Fruit fly (Drosophila melanogaster) whole organism, embryonic: ENCODE results near the gene wit.
A peak's percentile ranks its signal among the peaks of the same experiment; 100 is the strongest.

Source experiments
- Abd-B ChIP-seq: fragments of 200-800 bp; sonication (Bioruptor generic); optimal IDR thresholded peaks from 2 replicates; lab custom pipeline; 2018; ENCODE audit warnings: missing biosample characterization, mild to moderate bottlenecking, missing genetic modification characterization, moderate library complexity
- Asciz ChIP-seq: fragments of 200-800 bp; sonication (Bioruptor generic); optimal IDR thresholded peaks from 2 replicates; lab custom pipeline; 2017; ENCODE audit warnings: missing biosample characterization, mild to moderate bottlenecking, missing genetic modification characterization, missing genetic modification reagents
- BtbVII ChIP-seq: fragments of 200-800 bp; sonication (Bioruptor generic); optimal IDR thresholded peaks from 3 replicates; lab custom pipeline; 2017; ENCODE audit warnings: missing biosample characterization, mild to moderate bottlenecking, missing genetic modification characterization
- CG1024 ChIP-seq: fragments of 200-800 bp; sonication (Bioruptor generic); IDR thresholded peaks from 2 replicates; pipeline ENCODE4 v1.3.6; 2022; ENCODE audit warnings: missing biosample characterization, missing genetic modification characterization
- CG10565 ChIP-seq: fragments of 200-800 bp; sonication (Bioruptor generic); optimal IDR thresholded peaks from 3 replicates; lab custom pipeline; 2016; ENCODE audit warnings: missing biosample characterization, mild to moderate bottlenecking, missing genetic modification characterization
- CG12219 ChIP-seq: fragments of 200-800 bp; sonication (Bioruptor generic); optimal IDR thresholded peaks from 3 replicates; lab custom pipeline; 2018; ENCODE audit warnings: missing biosample characterization, mild to moderate bottlenecking, missing genetic modification characterization
- CG15479 ChIP-seq: fragments of 200-800 bp; sonication (Bioruptor generic); optimal IDR thresholded peaks from 3 replicates; lab custom pipeline; 2019; ENCODE audit warnings: missing biosample characterization, mild to moderate bottlenecking, missing genetic modification characterization, moderate library complexity
- CG18011 ChIP-seq: fragments of 200-800 bp; sonication (Bioruptor generic); optimal IDR thresholded peaks from 2 replicates; lab custom pipeline; 2017; ENCODE audit warnings: missing biosample characterization, missing genetic modification characterization, mild to moderate bottlenecking, moderate library complexity, missing genotype
- CG30020 ChIP-seq: fragments of 200-800 bp; optimal IDR thresholded peaks from 2 replicates; lab custom pipeline; 2019; ENCODE audit warnings: missing biosample characterization, mild to moderate bottlenecking, missing genetic modification characterization, moderate library complexity
- CG3163 ChIP-seq: fragments of 200-800 bp; sonication (Bioruptor generic); optimal IDR thresholded peaks from 3 replicates; lab custom pipeline; 2016; ENCODE audit warnings: missing biosample characterization, missing genetic modification characterization
- CG4617 ChIP-seq: fragments of 200-800 bp; sonication (Bioruptor generic); optimal IDR thresholded peaks from 3 replicates; lab custom pipeline; 2016; ENCODE audit warnings: missing biosample characterization, missing genetic modification characterization, borderline replicate concordance
- CG5245 ChIP-seq: fragments of 200-800 bp; sonication (Bioruptor generic); optimal IDR thresholded peaks from 3 replicates; lab custom pipeline; 2016; ENCODE audit warnings: missing biosample characterization, missing genetic modification characterization
- CG8765 ChIP-seq: fragments of 200-800 bp; sonication (Bioruptor generic); IDR thresholded peaks from 2 replicates; pipeline ENCODE4 v1.3.6; 2022; ENCODE audit warnings: missing biosample characterization, missing genetic modification characterization
- CG9437 ChIP-seq: fragments of 200-800 bp; sonication (Bioruptor generic); optimal IDR thresholded peaks from 2 replicates; lab custom pipeline; 2018; ENCODE audit warnings: missing biosample characterization, mild to moderate bottlenecking, missing genetic modification characterization
- CHES-1-like ChIP-seq: fragments of 200-800 bp; sonication (Bioruptor generic); optimal IDR thresholded peaks from 2 replicates; lab custom pipeline; 2016; ENCODE audit warnings: missing biosample characterization, missing genetic modification characterization
- CTCF ChIP-seq: fragments of 200-800 bp; sonication (Bioruptor generic); optimal IDR thresholded peaks from 2 replicates; lab custom pipeline; 2017; ENCODE audit warnings: missing biosample characterization, mild to moderate bottlenecking, missing genetic modification characterization, moderate library complexity
- HLHmδ ChIP-seq: fragments of 200-800 bp; sonication (Bioruptor generic); optimal IDR thresholded peaks from 2 replicates; lab custom pipeline; 2018; ENCODE audit warnings: missing biosample characterization, mild to moderate bottlenecking, missing genetic modification characterization, moderate library complexity
- Hmx ChIP-seq: fragments of 200-800 bp; sonication (Bioruptor generic); optimal IDR thresholded peaks from 2 replicates; lab custom pipeline; 2016; ENCODE audit warnings: missing biosample characterization, missing genetic modification characterization
- Hr78 ChIP-seq, 2 experiments: fragments of 200-800 bp in 1 of 2; fragments of >200 bp in 1 of 2; sonication (Bioruptor generic) in 1 of 2; optimal IDR thresholded peaks; 2 replicates each; lab custom pipeline; 2017 to 2019; ENCODE audit warnings: missing biosample characterization in 2 of 2, missing genetic modification characterization in 2 of 2, mild to moderate bottlenecking in 1 of 2, moderate library complexity in 1 of 2
- Jarid2 ChIP-seq: fragments of 200-800 bp; sonication (Bioruptor generic); optimal IDR thresholded peaks from 3 replicates; lab custom pipeline; 2017; ENCODE audit warnings: mild to moderate bottlenecking, missing biosample characterization, missing genetic modification reagents, missing genetic modification characterization
- Mes4 ChIP-seq: fragments of 200-800 bp; sonication (Bioruptor generic); optimal IDR thresholded peaks from 2 replicates; lab custom pipeline; 2016; ENCODE audit warnings: missing biosample characterization, missing genetic modification characterization
- Oaz ChIP-seq: fragments of 200-800 bp; sonication (Bioruptor generic); IDR thresholded peaks from 2 replicates; pipeline ENCODE4 v1.3.6; 2022; ENCODE audit warnings: missing biosample characterization, missing genetic modification characterization
- Side ChIP-seq: fragments of 200-800 bp; sonication (Bioruptor generic); optimal IDR thresholded peaks from 2 replicates; lab custom pipeline; 2016; ENCODE audit warnings: missing biosample characterization, missing genetic modification characterization
- Spps ChIP-seq: fragments of 200-800 bp; sonication (Bioruptor generic); optimal IDR thresholded peaks from 2 replicates; lab custom pipeline; 2018; ENCODE audit warnings: missing biosample characterization, mild to moderate bottlenecking, missing genetic modification characterization
- Vsx1 ChIP-seq: fragments of 200-800 bp; sonication (Bioruptor generic); optimal IDR thresholded peaks from 2 replicates; lab custom pipeline; 2017; ENCODE audit warnings: missing biosample characterization, mild to moderate bottlenecking, missing genetic modification characterization, missing genetic modification reagents
- YL-1 ChIP-seq: fragments of 200-800 bp; sonication (Bioruptor generic); optimal IDR thresholded peaks from 3 replicates; lab custom pipeline; 2017; ENCODE audit warnings: missing biosample characterization, mild to moderate bottlenecking, missing genetic modification characterization
- aop ChIP-seq: fragments of 200-800 bp; sonication (Bioruptor generic); IDR thresholded peaks from 2 replicates; pipeline ENCODE4 v1.3.6; 2022; ENCODE audit warnings: missing biosample characterization, missing genetic modification characterization
- bab2 ChIP-seq: fragments of 200-800 bp; sonication (Bioruptor generic); optimal IDR thresholded peaks from 2 replicates; lab custom pipeline; 2016; ENCODE audit warnings: missing biosample characterization, missing genetic modification characterization
- bcd ChIP-seq: fragments of 200-800 bp; sonication (Bioruptor generic); optimal IDR thresholded peaks from 2 replicates; lab custom pipeline; 2017; ENCODE audit warnings: missing biosample characterization, mild to moderate bottlenecking, missing genetic modification characterization
- cas ChIP-seq: fragments of 200-800 bp; sonication (Bioruptor generic); IDR thresholded peaks from 2 replicates; pipeline ENCODE4 v1.3.6; 2022; ENCODE audit warnings: missing biosample characterization, missing genetic modification characterization
- cato ChIP-seq: fragments of 200-800 bp; sonication (Bioruptor generic); optimal IDR thresholded peaks from 2 replicates; lab custom pipeline; 2016; ENCODE audit warnings: missing biosample characterization, missing genetic modification characterization, borderline replicate concordance
- chn ChIP-seq: fragments of 200-800 bp; sonication (Bioruptor generic); optimal IDR thresholded peaks from 2 replicates; lab custom pipeline; 2016; ENCODE audit warnings: missing biosample characterization, missing genetic modification characterization
- dimm ChIP-seq: fragments of 200-800 bp; sonication (Bioruptor generic); IDR thresholded peaks from 2 replicates; pipeline ENCODE4 v1.3.6; 2022; ENCODE audit warnings: missing biosample characterization, missing genetic modification characterization
- dm ChIP-seq: fragments of 200-800 bp; sonication (Bioruptor generic); optimal IDR thresholded peaks from 3 replicates; lab custom pipeline; 2016; ENCODE audit warnings: missing biosample characterization, missing genetic modification characterization
- ems ChIP-seq: fragments of 200-800 bp; sonication (Bioruptor generic); optimal IDR thresholded peaks from 3 replicates; lab custom pipeline; 2016; ENCODE audit warnings: missing biosample characterization, missing genetic modification characterization
- eve ChIP-seq, 2 experiments: fragments of >200 bp; optimal IDR thresholded peaks; 2 replicates each; lab custom pipeline; 2017; ENCODE audit warnings: missing biosample characterization in 2 of 2, missing genetic modification characterization in 2 of 2
- gsb-n ChIP-seq: fragments of 200-800 bp; sonication (Bioruptor generic); optimal IDR thresholded peaks from 3 replicates; lab custom pipeline; 2018; ENCODE audit warnings: missing biosample characterization, mild to moderate bottlenecking, missing genetic modification characterization
- gt ChIP-seq: fragments of 200-800 bp; sonication (Bioruptor generic); IDR thresholded peaks from 2 replicates; pipeline ENCODE4 v1.3.6; 2022; ENCODE audit warnings: missing biosample characterization, missing genetic modification characterization
- lmd ChIP-seq: fragments of 200-800 bp; sonication (Bioruptor generic); IDR thresholded peaks from 2 replicates; pipeline ENCODE4 v1.3.6; 2022; ENCODE audit warnings: missing biosample characterization, missing genetic modification characterization
- nom ChIP-seq: fragments of 200-800 bp; sonication (Bioruptor generic); optimal IDR thresholded peaks from 2 replicates; lab custom pipeline; 2017; ENCODE audit warnings: missing biosample characterization, missing genetic modification characterization, mild to moderate bottlenecking, moderate library complexity, missing genetic modification reagents
- odd ChIP-seq: fragments of 200-800 bp; sonication (Bioruptor generic); optimal IDR thresholded peaks from 2 replicates; lab custom pipeline; 2017; ENCODE audit warnings: missing biosample characterization, mild to moderate bottlenecking, missing genetic modification characterization
- pb ChIP-seq: fragments of 200-800 bp; sonication (Bioruptor generic); optimal IDR thresholded peaks from 3 replicates; lab custom pipeline; 2016; ENCODE audit warnings: missing biosample characterization, missing genetic modification characterization
- pros ChIP-seq: fragments of 200-800 bp; sonication (Bioruptor generic); optimal IDR thresholded peaks from 3 replicates; lab custom pipeline; 2019; ENCODE audit warnings: missing biosample characterization, mild to moderate bottlenecking, missing genetic modification characterization, moderate library complexity
- ranshi ChIP-seq: fragments of 200-800 bp; sonication (Bioruptor generic); IDR thresholded peaks from 2 replicates; pipeline ENCODE4 v1.3.6; 2022; ENCODE audit warnings: missing biosample characterization, missing genetic modification characterization
- sd ChIP-seq: fragments of 200-800 bp; sonication (Bioruptor generic); optimal IDR thresholded peaks from 3 replicates; lab custom pipeline; 2018; ENCODE audit warnings: missing biosample characterization, mild to moderate bottlenecking, missing genetic modification characterization, moderate library complexity
- sob ChIP-seq: fragments of 200-800 bp; sonication (Bioruptor generic); IDR thresholded peaks from 2 replicates; pipeline ENCODE4 v1.3.6; 2022; ENCODE audit warnings: missing biosample characterization, missing genetic modification characterization
- tio ChIP-seq: fragments of 200-800 bp; sonication (Bioruptor generic); optimal IDR thresholded peaks from 2 replicates; lab custom pipeline; 2017; ENCODE audit warnings: missing biosample characterization, missing genetic modification characterization, inconsistent platforms
- trh ChIP-seq: fragments of 200-800 bp; sonication (Bioruptor generic); optimal IDR thresholded peaks from 2 replicates; lab custom pipeline; 2016; ENCODE audit warnings: missing biosample characterization, missing genetic modification characterization
- vvl ChIP-seq: fragments of 200-800 bp; sonication (Bioruptor generic); IDR thresholded peaks from 2 replicates; pipeline ENCODE4 v1.3.6; 2022; ENCODE audit warnings: missing biosample characterization, missing genetic modification characterization
- zf30C ChIP-seq: fragments of 200-800 bp; sonication (Bioruptor generic); optimal IDR thresholded peaks from 3 replicates; lab custom pipeline; 2018; ENCODE audit warnings: missing biosample characterization, mild to moderate bottlenecking, missing genetic modification characterization

Gene wit

DNA sequence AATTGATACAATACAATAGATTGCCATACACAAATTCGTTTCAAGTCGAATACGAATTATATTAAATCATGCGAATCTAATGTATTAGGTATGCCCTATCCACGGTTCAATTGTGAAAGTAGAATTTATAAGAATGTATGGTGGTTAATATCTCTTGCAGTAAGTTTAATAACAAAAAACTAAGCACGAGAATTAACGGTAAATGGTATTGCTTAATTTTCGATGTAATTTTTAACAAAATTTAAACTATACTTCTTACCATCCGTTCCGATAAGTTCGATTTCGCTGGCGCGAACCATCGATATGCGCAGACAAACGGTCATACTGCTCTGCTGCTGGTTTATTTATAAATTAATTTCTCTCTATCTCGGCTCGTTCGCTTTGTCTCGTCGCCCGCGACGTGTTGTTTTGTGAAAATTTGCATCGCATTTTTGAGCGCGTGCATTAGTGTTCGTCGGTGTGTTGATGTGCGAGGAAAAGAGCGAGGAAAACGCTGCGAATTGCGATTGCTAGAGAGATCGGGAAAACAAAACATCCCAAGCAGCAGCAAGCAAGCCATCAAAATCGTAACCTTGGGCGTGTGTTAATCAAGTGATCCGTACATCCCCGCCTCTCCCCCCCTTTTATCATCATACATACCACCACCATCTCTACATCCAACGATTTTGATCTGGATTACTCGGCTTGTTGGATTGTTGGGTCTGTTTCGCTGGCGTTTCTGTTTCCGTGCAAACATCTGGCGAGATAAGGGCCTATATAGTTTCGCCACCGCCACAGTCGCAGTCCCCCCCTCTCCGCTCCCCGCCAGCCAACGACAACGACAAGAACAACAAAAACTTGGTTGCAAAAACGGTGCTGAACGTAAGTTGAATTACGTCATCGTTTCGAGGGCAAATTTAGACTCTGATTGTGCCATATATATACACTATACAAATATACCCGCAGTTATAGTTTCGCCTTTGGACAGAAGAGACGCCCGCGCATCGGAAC, 32.0 kb upstream of the wit start, which contains the start of gene Fit1 (continued):
- TF ChIP-seq trh (GFP tag; lab: Kevin White, UChicago) (no peak), bab2 (GFP tag; lab: Kevin White, UChicago) (no peak), CG10565 (no peak), CTCF (GFP tag; lab: Kevin White, UChicago) (no peak), ems (GFP tag; lab: Kevin White, UChicago) (no peak), CG3163 (GFP tag; lab: Kevin White, UChicago) (no peak), CG15479 (GFP tag; lab: Kevin White, UChicago) (no peak), tio (no peak), CG1024 (GFP tag; lab: Robert Waterston, UW) (no peak), gt (GFP tag; lab: Robert Waterston, UW) (no peak), ranshi (no peak), Spps (tag; lab: Kevin White, UChicago) (no peak), gsb-n (no peak), Oaz (no peak), cas (no peak), pb (no peak), dm (no peak), CG8765 (GFP tag; lab: Robert Waterston, UW) (no peak), Asciz (no peak), dimm (GFP tag; lab: Robert Waterston, UW) (no peak), nom (GFP tag; lab: Kevin White, UChicago) (peak; percentile 46), Hr78 (GFP tag; optimal IDR thresholded peaks at IDR 0.05; lab: Kevin White, UChicago) (no peak), cato (GFP tag; lab: Kevin White, UChicago) (no peak), Abd-B (GFP tag; lab: Kevin White, UChicago) (no peak), Mes4 (GFP tag; lab: Kevin White, UChicago) (no peak), BtbVII (GFP tag; lab: Kevin White, UChicago) (peak; percentile 78), pros (GFP tag; lab: Kevin White, UChicago) (no peak), bcd (no peak), CHES-1-like (no peak), sd (peak; percentile 82), HLHmδ (GFP tag; lab: Kevin White, UChicago) (no peak), Jarid2 (GFP tag; lab: Kevin White, UChicago) (no peak), Hmx (no peak), aop (GFP tag; lab: Robert Waterston, UW) (no peak), CG12219 (GFP tag; lab: Kevin White, UChicago) (no peak), vvl (GFP tag; lab: Robert Waterston, UW) (peak; percentile 60), CG4617 (peak; percentile 61), CG30020 (tag; lab: Kevin White, UChicago) (peak; percentile 12), zf30C (GFP tag; lab: Kevin White, UChicago) (no peak), Side (GFP tag; lab: Kevin White, UChicago) (no peak), odd (GFP tag; lab: Kevin White, UChicago) (no peak), sob (no peak), CG9437 (GFP tag; lab: Kevin White, UChicago) (no peak), Vsx1 (GFP tag; lab: Kevin White, UChicago) (no peak), chn (no peak), CG5245 (no peak), eve (GFP tag; optimal IDR thresholded peaks at IDR 0.05; lab: Kevin White, UChicago) (no peak), lmd (no peak), YL-1 (GFP tag; lab: Kevin White, UChicago) (peak; percentile 32), CG18011 (GFP tag; lab: Kevin White, UChicago) (no peak)
